Fruit fly (Drosophila melanogaster) whole organism, adult: ENCODE measurements around the gene CG7142.

Experiments used
- CG11617 ChIP-seq: fragments of 200-800 bp; sonication (Bioruptor generic); optimal IDR thresholded peaks from 2 replicates; lab custom pipeline; 2017; ENCODE audit warnings: mild to moderate bottlenecking, missing biosample characterization, missing genetic modification reagents, missing genetic modification characterization
- CG12768 ChIP-seq: fragments of 200-800 bp; sonication (Bioruptor generic); optimal IDR thresholded peaks from 2 replicates; lab custom pipeline; 2017; ENCODE audit warnings: missing biosample characterization, missing genetic modification characterization, mild to moderate bottlenecking, moderate library complexity, missing genetic modification reagents
- CG14711 ChIP-seq: fragments of 200-800 bp; sonication (Bioruptor generic); optimal IDR thresholded peaks from 2 replicates; lab custom pipeline; 2018; ENCODE audit warnings: missing biosample characterization, mild to moderate bottlenecking, missing genetic modification characterization, moderate library complexity
- CG1620 ChIP-seq: fragments of 200-800 bp; sonication (Bioruptor generic); optimal IDR thresholded peaks from 2 replicates; lab custom pipeline; 2016; ENCODE audit warnings: missing biosample characterization, missing genetic modification characterization
- CG33017 ChIP-seq: fragments of 200-800 bp; sonication (Bioruptor generic); optimal IDR thresholded peaks from 2 replicates; lab custom pipeline; 2018; ENCODE audit warnings: missing biosample characterization, mild to moderate bottlenecking, missing genetic modification characterization, moderate library complexity
- CG5204 ChIP-seq: fragments of 200-800 bp; sonication (Bioruptor generic); optimal IDR thresholded peaks from 2 replicates; lab custom pipeline; 2016; ENCODE audit warnings: missing biosample characterization, missing genetic modification characterization
- CG7045 ChIP-seq: fragments of 200-800 bp; sonication (Bioruptor generic); optimal IDR thresholded peaks from 2 replicates; lab custom pipeline; 2017; ENCODE audit warnings: missing biosample characterization, mild to moderate bottlenecking, missing genetic modification characterization
- CG7101 ChIP-seq: fragments of 200-800 bp; sonication (Bioruptor generic); optimal IDR thresholded peaks from 2 replicates; lab custom pipeline; 2018; ENCODE audit warnings: missing biosample characterization, mild to moderate bottlenecking, missing genetic modification characterization, moderate library complexity
- Clk ChIP-seq: fragments of 200-800 bp; sonication (Bioruptor generic); optimal IDR thresholded peaks from 2 replicates; lab custom pipeline; 2017; ENCODE audit warnings: missing biosample characterization, missing genetic modification characterization
- Crg-1 ChIP-seq: fragments of 200-800 bp; sonication (Bioruptor generic); optimal IDR thresholded peaks from 2 replicates; lab custom pipeline; 2016; ENCODE audit warnings: missing biosample characterization, missing genetic modification characterization
- Hr96 ChIP-seq: fragments of 200-800 bp; sonication (Bioruptor generic); optimal IDR thresholded peaks from 2 replicates; lab custom pipeline; 2016; ENCODE audit warnings: missing biosample characterization, missing genetic modification characterization
- Mnt ChIP-seq: fragments of 200-800 bp; sonication (Bioruptor generic); optimal IDR thresholded peaks from 2 replicates; lab custom pipeline; 2016; ENCODE audit warnings: missing biosample characterization, mild to moderate bottlenecking, missing genetic modification characterization
- bab1 ChIP-seq: fragments of 200-800 bp; sonication (Bioruptor generic); optimal IDR thresholded peaks from 3 replicates; lab custom pipeline; 2019; ENCODE audit warnings: missing biosample characterization, mild to moderate bottlenecking, missing genetic modification characterization, moderate library complexity
- cic ChIP-seq: fragments of 200-800 bp; sonication (Bioruptor generic); optimal IDR thresholded peaks from 2 replicates; lab custom pipeline; 2017; ENCODE audit warnings: missing biosample characterization, mild to moderate bottlenecking, missing genetic modification characterization, moderate library complexity
- cnc ChIP-seq, 2 experiments: fragments of >200 bp; optimal IDR thresholded peaks; 2 replicates each; lab custom pipeline; 2017
- kay ChIP-seq: fragments of 200-800 bp; sonication (Bioruptor generic); peaks from one replicate; lab custom pipeline; 2016; ENCODE audit warnings: missing biosample characterization, missing genetic modification characterization, borderline replicate concordance
- ovo ChIP-seq: fragments of 200-800 bp; sonication (Bioruptor generic); optimal IDR thresholded peaks from 2 replicates; lab custom pipeline; 2016; ENCODE audit warnings: missing biosample characterization, missing genetic modification characterization
- pad ChIP-seq: fragments of 200-800 bp; sonication (Bioruptor generic); optimal IDR thresholded peaks from 3 replicates; lab custom pipeline; 2017; ENCODE audit warnings: missing biosample characterization, missing genetic modification characterization, mild to moderate bottlenecking, moderate library complexity, missing genetic modification reagents
- tj ChIP-seq: fragments of 200-800 bp; sonication (Bioruptor generic); optimal IDR thresholded peaks from 3 replicates; lab custom pipeline; 2017; ENCODE audit warnings: missing biosample characterization, mild to moderate bottlenecking, missing genetic modification characterization, moderate library complexity
- toe ChIP-seq: fragments of 200-800 bp; sonication (Bioruptor generic); optimal IDR thresholded peaks from 2 replicates; lab custom pipeline; 2016; ENCODE audit warnings: missing biosample characterization, missing genetic modification characterization

Gene CG7142

DNA sequence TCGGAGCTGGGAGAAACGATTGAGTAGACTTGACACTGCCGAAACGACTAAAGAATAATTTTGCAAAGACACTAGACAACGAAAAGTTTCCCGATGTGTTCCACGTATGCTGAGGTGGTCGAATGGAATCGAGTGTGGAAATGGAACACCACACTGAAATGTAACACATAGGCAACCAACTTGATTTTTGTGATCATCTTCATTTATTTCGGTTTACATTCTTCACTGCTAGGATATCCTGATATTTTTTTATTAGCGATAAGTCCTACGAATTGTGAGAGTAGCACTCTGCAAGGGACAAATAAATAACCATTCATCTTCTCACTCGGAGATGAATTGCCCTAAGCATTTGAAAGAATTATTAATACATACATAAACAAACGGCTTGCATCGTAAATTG is 9.4 kb upstream of the CG7142 start, which contains the start of gene CG7131:
TSS of gene CG7131 (minus strand) at position 101 of the 400 bp plus-strand sequence.
- TF ChIP-seq CG7101 (tag; lab: Kevin White, UChicago) = no peak

- TF ChIP-seq bab1 (peak; percentile 11), Mnt (peak; percentile 97), cic (GFP tag; lab: Kevin White, UChicago) (no peak)
Observed at dm6 chr3R:18283441-18283840, 4.1 kb upstream of the CG7142 start, which contains the start of the genes CG14312 and CG8064. TSS of gene CG14312 (minus strand) at chr3R:18283528. TSS of gene CG8064 (plus strand) at chr3R:18283660.

DNA sequence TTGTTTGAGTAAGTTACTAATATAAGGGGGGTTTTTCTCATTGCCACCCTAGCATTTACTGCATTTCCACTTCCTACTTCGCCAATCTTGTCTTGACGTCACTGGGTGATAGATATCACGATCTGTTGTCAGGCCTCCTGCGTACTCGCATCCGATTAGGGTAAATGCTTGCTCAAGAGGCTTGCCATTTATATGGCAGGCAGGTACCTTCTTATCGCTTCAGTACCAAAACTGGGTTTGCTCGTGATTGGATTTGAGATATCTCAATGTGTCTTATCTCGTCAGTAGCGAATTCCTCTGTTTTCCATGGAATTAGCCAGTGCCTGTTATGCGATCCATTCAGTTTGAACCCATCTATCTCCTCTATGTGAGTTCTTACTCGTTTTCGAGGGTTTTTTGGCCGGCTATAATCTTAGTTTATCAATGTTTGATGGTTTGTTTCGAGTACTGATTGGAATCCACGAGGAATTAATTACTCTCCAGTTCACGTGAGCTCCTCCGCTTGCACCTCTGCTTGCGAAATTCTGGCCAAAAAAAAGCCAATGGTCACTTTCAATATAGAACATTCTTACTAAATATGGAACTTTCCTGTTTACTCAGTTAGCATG is 1.6 kb upstream of the CG7142 start:
- TF ChIP-seq CG7101 (tag; lab: Kevin White, UChicago) (no peak), cic (GFP tag; lab: Kevin White, UChicago) (no peak), pad (GFP tag; lab: Kevin White, UChicago) (no peak), cnc (optimal IDR thresholded peaks at IDR 0.05; lab: Kevin White, UChicago) (no peak), Mnt (no peak), kay (GFP tag; lab: Kevin White, UChicago) (no peak), Clk (no peak), ovo (no peak), CG1620 (GFP tag; lab: Kevin White, UChicago) (no peak), tj (GFP tag; lab: Kevin White, UChicago) (no peak), CG33017 (tag; lab: Kevin White, UChicago) (no peak)

dm6 chr3R:18280133-18280532 is 811 bp upstream of the CG7142 start:
- TF ChIP-seq CG7045 (GFP tag; lab: Kevin White, UChicago) (no peak), CG7101 (tag; lab: Kevin White, UChicago) (no peak), tj (GFP tag; lab: Kevin White, UChicago) (no peak), Mnt (no peak), ovo (no peak), CG14711 (tag; lab: Kevin White, UChicago) (no peak), kay (GFP tag; lab: Kevin White, UChicago) (no peak), Clk (no peak), pad (GFP tag; lab: Kevin White, UChicago) (no peak), CG33017 (tag; lab: Kevin White, UChicago) (no peak), cic (GFP tag; lab: Kevin White, UChicago) (no peak), toe (no peak), CG1620 (GFP tag; lab: Kevin White, UChicago) (no peak), cnc (optimal IDR thresholded peaks at IDR 0.05; lab: Kevin White, UChicago) (no peak), Crg-1 (GFP tag; lab: Kevin White, UChicago) (no peak), CG5204 (no peak), CG11617 (GFP tag; lab: Kevin White, UChicago) (no peak), Hr96 (GFP tag; lab: Kevin White, UChicago) (no peak), CG12768 (GFP tag; lab: Kevin White, UChicago) (no peak)

dm6 chr3R:18277406-18277805 is 1.9 kb downstream of the CG7142 start:
- no peak for TF ChIP-seq CG12768 (GFP tag; lab: Kevin White, UChicago)
- no peak for TF ChIP-seq cic (GFP tag; lab: Kevin White, UChicago)
- TF ChIP-seq ovo = no peak
- no peak for TF ChIP-seq CG7101 (tag; lab: Kevin White, UChicago)
- no peak for TF ChIP-seq Hr96 (GFP tag; lab: Kevin White, UChicago)
- TF ChIP-seq Mnt = no peak
- TF ChIP-seq CG7045 (GFP tag; lab: Kevin White, UChicago) = no peak
- TF ChIP-seq toe = no peak
- TF ChIP-seq kay (GFP tag; lab: Kevin White, UChicago) = no peak
- no peak for TF ChIP-seq CG11617 (GFP tag; lab: Kevin White, UChicago)
- no peak for TF ChIP-seq Crg-1 (GFP tag; lab: Kevin White, UChicago)
- no peak for TF ChIP-seq tj (GFP tag; lab: Kevin White, UChicago)
- TF ChIP-seq CG1620 (GFP tag; lab: Kevin White, UChicago) = no peak
- TF ChIP-seq Clk = no peak
- TF ChIP-seq CG5204 = no peak
- TF ChIP-seq pad (GFP tag; lab: Kevin White, UChicago) = no peak
- TF ChIP-seq cnc (optimal IDR thresholded peaks at IDR 0.05; lab: Kevin White, UChicago) = no peak
- no peak for TF ChIP-seq CG14711 (tag; lab: Kevin White, UChicago)
- TF ChIP-seq bab1 = no peak
- no peak for TF ChIP-seq CG33017 (tag; lab: Kevin White, UChicago)

DNA sequence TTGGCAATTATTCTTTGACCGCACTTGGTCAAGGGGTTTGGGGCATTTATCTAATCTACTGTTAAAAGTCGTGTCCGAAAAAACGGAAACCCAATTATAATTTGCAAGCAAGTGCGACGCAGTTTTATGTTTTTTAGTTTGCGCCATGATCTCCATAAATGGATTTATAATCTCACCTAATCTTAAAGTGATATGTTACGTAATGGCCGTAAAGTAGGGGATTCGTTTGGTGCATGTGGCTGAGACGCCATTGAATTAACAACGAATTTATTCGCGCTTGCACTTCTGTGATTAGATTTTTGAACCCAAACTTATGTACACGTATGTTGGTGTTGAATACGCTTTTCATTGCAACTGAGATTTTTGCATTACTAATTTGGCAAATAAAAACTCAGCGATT is 2.6 kb downstream of the CG7142 start:
- no peak for TF ChIP-seq ovo
- TF ChIP-seq toe = no peak
- TF ChIP-seq kay (GFP tag; lab: Kevin White, UChicago) = no peak
- no peak for TF ChIP-seq cnc (optimal IDR thresholded peaks at IDR 0.05; lab: Kevin White, UChicago)
- no peak for TF ChIP-seq Mnt
- no peak for TF ChIP-seq CG1620 (GFP tag; lab: Kevin White, UChicago)
- TF ChIP-seq CG14711 (tag; lab: Kevin White, UChicago) = no peak
- no peak for TF ChIP-seq Hr96 (GFP tag; lab: Kevin White, UChicago)
- no peak for TF ChIP-seq cic (GFP tag; lab: Kevin White, UChicago)
- no peak for TF ChIP-seq CG33017 (tag; lab: Kevin White, UChicago)
- TF ChIP-seq pad (GFP tag; lab: Kevin White, UChicago) = no peak
- TF ChIP-seq bab1 = no peak
- no peak for TF ChIP-seq Clk
- no peak for TF ChIP-seq CG12768 (GFP tag; lab: Kevin White, UChicago)
- no peak for TF ChIP-seq tj (GFP tag; lab: Kevin White, UChicago)
- TF ChIP-seq CG7045 (GFP tag; lab: Kevin White, UChicago) = no peak
- TF ChIP-seq CG11617 (GFP tag; lab: Kevin White, UChicago) = no peak
- TF ChIP-seq Crg-1 (GFP tag; lab: Kevin White, UChicago) = no peak
- no peak for TF ChIP-seq CG7101 (tag; lab: Kevin White, UChicago)
- TF ChIP-seq CG5204 = no peak
